Fruit fly (Drosophila melanogaster) whole organism, embryonic: ENCODE data around the gene TfIIS.

Experiments
- Asciz ChIP-seq: fragments of 200-800 bp; sonication (Bioruptor generic); optimal IDR thresholded peaks from 2 replicates; lab custom pipeline; 2017; ENCODE audit warnings: missing biosample characterization, mild to moderate bottlenecking, missing genetic modification characterization, missing genetic modification reagents
- CG10565 ChIP-seq: fragments of 200-800 bp; sonication (Bioruptor generic); optimal IDR thresholded peaks from 3 replicates; lab custom pipeline; 2016; ENCODE audit warnings: missing biosample characterization, mild to moderate bottlenecking, missing genetic modification characterization
- CG11560 ChIP-seq: fragments of 200-800 bp; sonication (Bioruptor generic); IDR thresholded peaks from 3 replicates; pipeline ENCODE4 v1.3.6; 2022; ENCODE audit warnings: missing biosample characterization, missing genetic modification characterization
- CG12104 ChIP-seq: fragments of 200-800 bp; sonication (Bioruptor generic); optimal IDR thresholded peaks from 3 replicates; lab custom pipeline; 2016; ENCODE audit warnings: missing biosample characterization, missing genetic modification characterization
- CG12299 ChIP-seq: fragments of 200-800 bp; sonication (Bioruptor generic); optimal IDR thresholded peaks from 2 replicates; lab custom pipeline; 2018; ENCODE audit warnings: missing biosample characterization, mild to moderate bottlenecking, missing genetic modification characterization
- CG12659 ChIP-seq: fragments of 200-800 bp; sonication (Bioruptor generic); optimal IDR thresholded peaks from 3 replicates; lab custom pipeline; 2017; ENCODE audit warnings: mild to moderate bottlenecking, missing biosample characterization, missing genetic modification reagents, missing genetic modification characterization
- CG14050 ChIP-seq: fragments of 200-800 bp; sonication (Bioruptor generic); IDR thresholded peaks from 3 replicates; pipeline ENCODE4 v1.3.6; 2022; ENCODE audit warnings: missing biosample characterization, missing genetic modification characterization
- CG15269 ChIP-seq: fragments of 200-800 bp; sonication (Bioruptor generic); optimal IDR thresholded peaks from 2 replicates; lab custom pipeline; 2018; ENCODE audit warnings: missing biosample characterization, mild to moderate bottlenecking, missing genetic modification characterization, moderate library complexity
- CG16815 ChIP-seq: fragments of 200-800 bp; sonication (Bioruptor generic); optimal IDR thresholded peaks from 3 replicates; lab custom pipeline; 2017; ENCODE audit warnings: missing biosample characterization, mild to moderate bottlenecking, missing genetic modification characterization
- CG17612 ChIP-seq: fragments of 200-800 bp; sonication (Bioruptor generic); IDR thresholded peaks from 2 replicates; pipeline ENCODE4 v1.3.6; 2022; ENCODE audit warnings: missing biosample characterization, missing genetic modification characterization
- CG18262 ChIP-seq: fragments of 200-800 bp; optimal IDR thresholded peaks from 3 replicates; lab custom pipeline; 2019; ENCODE audit warnings: missing biosample characterization, mild to moderate bottlenecking, missing genetic modification characterization, moderate library complexity
- CG3065 ChIP-seq: fragments of 200-800 bp; sonication (Bioruptor generic); optimal IDR thresholded peaks from 2 replicates; lab custom pipeline; 2016; ENCODE audit warnings: missing biosample characterization, missing genetic modification characterization
- CG33213 ChIP-seq: fragments of 200-800 bp; sonication (Bioruptor generic); optimal IDR thresholded peaks from 3 replicates; lab custom pipeline; 2016; ENCODE audit warnings: missing biosample characterization, missing genetic modification characterization
- CG33557 ChIP-seq: fragments of 200-800 bp; sonication (Bioruptor generic); optimal IDR thresholded peaks from 2 replicates; lab custom pipeline; 2019; ENCODE audit warnings: missing biosample characterization, mild to moderate bottlenecking, missing genetic modification characterization, moderate library complexity
- CG4360 ChIP-seq: fragments of 200-800 bp; sonication (Bioruptor generic); IDR thresholded peaks from 2 replicates; pipeline ENCODE4 v1.3.6; 2022; ENCODE audit warnings: missing biosample characterization, missing genetic modification characterization
- CG4854 ChIP-seq: fragments of 200-800 bp; sonication (Bioruptor generic); optimal IDR thresholded peaks from 2 replicates; lab custom pipeline; 2016; ENCODE audit warnings: missing biosample characterization, missing genetic modification characterization, inconsistent platforms
- CG6272 ChIP-seq: fragments of 200-800 bp; sonication (Bioruptor generic); IDR thresholded peaks from 2 replicates; pipeline ENCODE4 v1.3.6; 2022; ENCODE audit warnings: missing biosample characterization, missing genetic modification characterization
- CG7357 ChIP-seq: fragments of 200-800 bp; sonication (Bioruptor generic); IDR thresholded peaks from 3 replicates; pipeline ENCODE4 v1.3.6; 2022; ENCODE audit warnings: missing biosample characterization, missing genetic modification characterization
- CG7745 ChIP-seq: fragments of 200-800 bp; sonication (Bioruptor generic); optimal IDR thresholded peaks from 2 replicates; lab custom pipeline; 2018; ENCODE audit warnings: missing biosample characterization, mild to moderate bottlenecking, missing genetic modification characterization, moderate library complexity
- CG8944 ChIP-seq: fragments of 200-800 bp; sonication (Bioruptor generic); optimal IDR thresholded peaks from 3 replicates; lab custom pipeline; 2016; ENCODE audit warnings: missing biosample characterization, missing genetic modification characterization
- Dfd ChIP-seq, 2 experiments: fragments of >200 bp; optimal IDR thresholded peaks; 2 replicates each; lab custom pipeline; 2017; ENCODE audit warnings: missing biosample characterization in 2 of 2, missing genetic modification characterization in 2 of 2
- Drgx ChIP-seq: fragments of 200-800 bp; sonication (Bioruptor generic); IDR thresholded peaks from 2 replicates; pipeline ENCODE4 v1.3.6; 2022; ENCODE audit warnings: missing biosample characterization, missing genetic modification characterization
- Ets65A ChIP-seq: fragments of 200-800 bp; sonication (Bioruptor generic); peaks from one replicate; lab custom pipeline; 2016; ENCODE audit warnings: missing biosample characterization, missing genetic modification characterization
- Fer1 ChIP-seq: fragments of 200-800 bp; sonication (Bioruptor generic); optimal IDR thresholded peaks from 2 replicates; lab custom pipeline; 2017; ENCODE audit warnings: missing biosample characterization, mild to moderate bottlenecking, missing genetic modification characterization
- GATAe ChIP-seq: fragments of 200-800 bp; sonication (Bioruptor generic); conservative IDR thresholded peaks from 2 replicates; pipeline ENCODE4 v1.3.6; 2022; ENCODE audit warnings: missing biosample characterization, missing genetic modification characterization
- Hmr ChIP-seq: fragments of 200-800 bp; sonication (Bioruptor generic); optimal IDR thresholded peaks from 3 replicates; lab custom pipeline; 2017; ENCODE audit warnings: mild to moderate bottlenecking, missing biosample characterization, missing genetic modification reagents, missing genetic modification characterization
- Lhr ChIP-seq: fragments of 200-800 bp; sonication (Bioruptor generic); optimal IDR thresholded peaks from 3 replicates; lab custom pipeline; 2017; ENCODE audit warnings: mild to moderate bottlenecking, missing biosample characterization, missing genetic modification reagents, missing genetic modification characterization
- Nf-YB ChIP-seq: fragments of 200-800 bp; sonication (Bioruptor generic); optimal IDR thresholded peaks from 3 replicates; lab custom pipeline; 2019; ENCODE audit warnings: missing biosample characterization, mild to moderate bottlenecking, missing genetic modification characterization, moderate library complexity
- Oli ChIP-seq: fragments of 200-800 bp; sonication (Bioruptor generic); optimal IDR thresholded peaks from 2 replicates; lab custom pipeline; 2018; ENCODE audit warnings: missing biosample characterization, mild to moderate bottlenecking, missing genetic modification characterization, moderate library complexity
- Rx ChIP-seq: fragments of 200-800 bp; sonication (Bioruptor generic); IDR thresholded peaks from 2 replicates; pipeline ENCODE4 v1.3.6; 2022; ENCODE audit warnings: missing biosample characterization, missing genetic modification characterization
- Sry-δ ChIP-seq: fragments of 200-800 bp; sonication (Bioruptor generic); optimal IDR thresholded peaks from 2 replicates; lab custom pipeline; 2016; ENCODE audit warnings: missing biosample characterization, missing genetic modification characterization
- abd-A ChIP-seq: fragments of 200-800 bp; sonication (Bioruptor generic); optimal IDR thresholded peaks from 3 replicates; lab custom pipeline; 2019; ENCODE audit warnings: missing biosample characterization, mild to moderate bottlenecking, missing genetic modification characterization, moderate library complexity
- chinmo ChIP-seq: fragments of 200-800 bp; sonication (Bioruptor generic); IDR thresholded peaks from 4 replicates; pipeline ENCODE4 v1.3.6; 2022; ENCODE audit warnings: missing biosample characterization, missing genetic modification characterization; ENCODE audit not compliant: partially characterized antibody
- crp ChIP-seq, 2 experiments: fragments of 200-800 bp; sonication (Bioruptor generic); optimal IDR thresholded peaks; 2 replicates in 1 of 2; 3 replicates in 1 of 2; lab custom pipeline; 2017; ENCODE audit warnings: missing biosample characterization in 2 of 2, missing genetic modification characterization in 2 of 2, mild to moderate bottlenecking in 1 of 2, moderate library complexity in 1 of 2
- da ChIP-seq: fragments of 200-800 bp; sonication (Bioruptor generic); optimal IDR thresholded peaks from 2 replicates; lab custom pipeline; 2016; ENCODE audit warnings: missing biosample characterization, missing genetic modification characterization
- esg ChIP-seq: fragments of 200-800 bp; sonication (Bioruptor generic); conservative IDR thresholded peaks from 2 replicates; pipeline ENCODE4 v1.3.6; 2022; ENCODE audit warnings: missing biosample characterization, missing genetic modification characterization
- fd102C ChIP-seq: fragments of 200-800 bp; sonication (Bioruptor generic); optimal IDR thresholded peaks from 2 replicates; lab custom pipeline; 2018; ENCODE audit warnings: missing biosample characterization, mild to moderate bottlenecking, missing genetic modification characterization, moderate library complexity
- fd64A ChIP-seq: fragments of 200-800 bp; sonication (Bioruptor generic); optimal IDR thresholded peaks from 3 replicates; lab custom pipeline; 2018; ENCODE audit warnings: missing biosample characterization, mild to moderate bottlenecking, missing genetic modification characterization
- hth ChIP-seq: fragments of >200 bp; optimal IDR thresholded peaks from 2 replicates; lab custom pipeline; 2017; ENCODE audit warnings: inconsistent platforms
- ind ChIP-seq: fragments of 200-800 bp; sonication (Bioruptor generic); optimal IDR thresholded peaks from 3 replicates; lab custom pipeline; 2016; ENCODE audit warnings: missing biosample characterization, missing genetic modification characterization
- klu ChIP-seq: fragments of 200-800 bp; sonication (Bioruptor generic); IDR thresholded peaks from 2 replicates; pipeline ENCODE4 v1.3.6; 2022; ENCODE audit warnings: missing biosample characterization, missing genetic modification characterization
- mam ChIP-seq: fragments of 200-800 bp; sonication (Bioruptor generic); optimal IDR thresholded peaks from 3 replicates; lab custom pipeline; 2016; ENCODE audit warnings: missing biosample characterization, missing genetic modification characterization
- pfk ChIP-seq: fragments of 200-800 bp; sonication (Bioruptor generic); optimal IDR thresholded peaks from 2 replicates; lab custom pipeline; 2018; ENCODE audit warnings: missing biosample characterization, mild to moderate bottlenecking, missing genetic modification characterization, moderate library complexity
- pho ChIP-seq: fragments of 200-800 bp; sonication (Bioruptor generic); optimal IDR thresholded peaks from 2 replicates; lab custom pipeline; 2016; ENCODE audit warnings: missing biosample characterization, missing genetic modification characterization
- repo ChIP-seq: fragments of 200-800 bp; sonication (Bioruptor generic); optimal IDR thresholded peaks from 2 replicates; lab custom pipeline; 2016; ENCODE audit warnings: missing biosample characterization, missing genetic modification characterization
- slou ChIP-seq: fragments of 200-800 bp; sonication (Bioruptor generic); optimal IDR thresholded peaks from 3 replicates; lab custom pipeline; 2016; ENCODE audit warnings: missing biosample characterization, missing genetic modification characterization
- stc ChIP-seq: fragments of 200-800 bp; sonication (Bioruptor generic); IDR thresholded peaks from 2 replicates; pipeline ENCODE4 v1.3.6; 2022; ENCODE audit warnings: missing biosample characterization, missing genetic modification characterization
- trh ChIP-seq: fragments of 200-800 bp; sonication (Bioruptor generic); optimal IDR thresholded peaks from 2 replicates; lab custom pipeline; 2016; ENCODE audit warnings: missing biosample characterization, missing genetic modification characterization
- unpg ChIP-seq: fragments of 200-800 bp; sonication (Bioruptor generic); optimal IDR thresholded peaks from 3 replicates; lab custom pipeline; 2018; ENCODE audit warnings: missing biosample characterization, mild to moderate bottlenecking, missing genetic modification characterization, moderate library complexity
- vvl ChIP-seq: fragments of 200-800 bp; sonication (Bioruptor generic); IDR thresholded peaks from 2 replicates; pipeline ENCODE4 v1.3.6; 2022; ENCODE audit warnings: missing biosample characterization, missing genetic modification characterization
- wdn ChIP-seq: fragments of 200-800 bp; sonication (Bioruptor generic); IDR thresholded peaks from 2 replicates; pipeline ENCODE4 v1.3.6; 2022; ENCODE audit warnings: missing biosample characterization, missing genetic modification characterization
- yki ChIP-seq: fragments of >200 bp; optimal IDR thresholded peaks from 3 replicates; lab custom pipeline; 2018

Gene TfIIS

dm6 chr2L:15039309-15039772 lies 21.2 kb downstream of the TfIIS start (continued):
- TF ChIP-seq ind (peak; percentile 15), CG12659 (GFP tag; lab: Kevin White, UChicago) (peak; percentile 60), Drgx (GFP tag; lab: Robert Waterston, UW) (no peak), Lhr (no peak), CG33213 (GFP tag; lab: Kevin White, UChicago) (peak; percentile 39), CG17612 (GFP tag; lab: Robert Waterston, UW) (no peak), yki (lab: Kevin White, UChicago) (no peak), CG6272 (GFP tag; lab: Robert Waterston, UW) (peak; percentile 55; the same call in 1 of the 2 replicates), Ets65A (GFP tag; lab: Kevin White, UChicago) (peak; percentile 86), CG7357 (GFP tag; lab: Robert Waterston, UW) (no peak), CG10565 (no peak), Nf-YB (GFP tag; lab: Kevin White, UChicago) (no peak), CG11560 (tag; lab: Robert Waterston, UW) (no peak), Dfd (GFP tag; optimal IDR thresholded peaks at IDR 0.05; lab: Kevin White, UChicago) (no peak), stc (no peak), da (GFP tag; lab: Kevin White, UChicago) (no peak), CG12104 (GFP tag; lab: Kevin White, UChicago) (no peak), Hmr (GFP tag; lab: Kevin White, UChicago) (no peak), CG16815 (no peak), CG3065 (peak; percentile 1), pfk (GFP tag; lab: Kevin White, UChicago) (no peak), CG4360 (GFP tag; lab: Robert Waterston, UW) (peak; percentile 92), hth (lab: Kevin White, UChicago) (no peak), CG12299 (no peak), GATAe (no peak), trh (GFP tag; lab: Kevin White, UChicago) (no peak), Fer1 (GFP tag; lab: Kevin White, UChicago) (no peak), CG15269 (no peak), Asciz (GFP tag; lab: Kevin White, UChicago) (no peak), CG8944 (GFP tag; lab: Kevin White, UChicago) (no peak), vvl (GFP tag; lab: Robert Waterston, UW) (no peak; the same call in none of the 2 replicates), crp (GFP tag; optimal IDR thresholded peaks at IDR 0.05; lab: Kevin White, UChicago) (peak in 1 of 2 experiments; percentile 36), fd64A (no peak), fd102C (GFP tag; lab: Kevin White, UChicago) (no peak), wdn (GFP tag; lab: Robert Waterston, UW) (no peak), mam (GFP tag; lab: Kevin White, UChicago) (peak; percentile 46), repo (GFP tag; lab: Kevin White, UChicago) (no peak), esg (GFP tag; lab: Robert Waterston, UW) (no peak), CG14050 (GFP tag; lab: Robert Waterston, UW) (no peak), Rx (GFP tag; lab: Robert Waterston, UW) (no peak), chinmo (GFP tag; lab: Robert Waterston, UW) (peak; percentile 73; the same call in 1 of the 4 replicates), CG18262 (tag; lab: Kevin White, UChicago) (no peak), CG33557 (GFP tag; lab: Kevin White, UChicago) (peak; percentile 0), klu (no peak; the same call in 1 of the 2 replicates), Sry-δ (GFP tag; lab: Kevin White, UChicago) (peak; percentile 76), slou (no peak), CG7745 (tag; lab: Kevin White, UChicago) (no peak), Oli (no peak), unpg (GFP tag; lab: Kevin White, UChicago) (no peak), pho (GFP tag; lab: Kevin White, UChicago) (no peak), abd-A (tag; lab: Kevin White, UChicago) (no peak), CG4854 (no peak)
